Worm (Caenorhabditis elegans): ENCODE measurements around the gene T13C2.3.

Gene T13C2.3

ce11 chrII:6750929-6751328, 38.1 kb upstream of the T13C2.3 start, which contains the start of gene F41G3.20 (continued):
- no peak for TF ChIP-seq nfyb-1 (GFP tag; IDR thresholded peaks at IDR 0.05)
- no peak for TF ChIP-seq nhr-27 (tag; optimal IDR thresholded peaks at IDR 0.05)
- TF ChIP-seq T26A5.8 (tag; optimal IDR thresholded peaks at IDR 0.05), result no peak
- TF ChIP-seq ceh-100 (GFP tag; IDR thresholded peaks at IDR 0.05), result no peak
- TF ChIP-seq bed-2 (GFP tag; IDR thresholded peaks at IDR 0.05), result no peak

DNA sequence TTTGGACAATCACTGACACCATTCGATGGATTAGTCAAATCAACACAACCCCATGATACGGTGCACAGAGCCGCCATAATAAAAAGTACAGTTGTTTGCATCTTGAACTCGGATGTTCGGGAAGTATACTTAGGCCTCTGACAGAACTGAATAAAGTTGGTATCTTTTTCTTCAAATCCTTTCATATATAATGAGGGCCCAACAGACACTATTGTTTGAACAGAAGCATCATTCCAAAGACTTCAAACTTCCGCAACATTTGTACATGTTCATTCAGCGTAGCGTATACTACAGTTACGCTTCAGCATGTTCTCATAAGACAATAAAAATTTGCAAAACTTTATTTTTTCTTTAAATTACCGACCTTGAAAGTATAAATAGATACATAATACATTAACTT, 37.0 kb upstream of the T13C2.3 start, which contains the start of gene F41G3.19:
F41G3.19 (minus strand) TSS at position 101 of the 400 bp plus-strand sequence.
- TF ChIP-seq aptf-2 (GFP tag; conservative IDR thresholded peaks at IDR 0.05) (no peak), rec-8 (tag; optimal IDR thresholded peaks at IDR 0.05) (no peak), dox-1 (GFP tag; IDR thresholded peaks at IDR 0.05) (no peak), repo-1 (tag; optimal IDR thresholded peaks at IDR 0.05) (no peak)

ce11 chrII:6752850-6753249, 36.2 kb upstream of the T13C2.3 start, which contains the start of gene F41G3.21:
Gene F41G3.21, minus strand, starts transcription at chrII:6752950.
- no peak for TF ChIP-seq lag-1 (GFP tag; IDR thresholded peaks at IDR 0.05)
- TF ChIP-seq B0261.1 (tag; optimal IDR thresholded peaks at IDR 0.05), result no peak
- no peak for TF ChIP-seq zfh-2 (GFP tag; conservative IDR thresholded peaks at IDR 0.05)
- no peak for TF ChIP-seq hmg-20 (GFP tag; IDR thresholded peaks at IDR 0.05)
- TF ChIP-seq mxl-1 (tag; optimal IDR thresholded peaks at IDR 0.05), result no peak
- TF ChIP-seq hlh-12 (tag; optimal IDR thresholded peaks at IDR 0.05), result no peak
- TF ChIP-seq ceh-40 (GFP tag; IDR thresholded peaks at IDR 0.05), result no peak
- no peak for TF ChIP-seq ekl-4 (GFP tag; IDR thresholded peaks at IDR 0.05)

ce11 chrII:6754671-6755224, 34.3 kb upstream of the T13C2.3 start, which contains the start of the genes srx-95 and fis-1:
Gene srx-95, minus strand, starts transcription at chrII:6754771.
Gene fis-1, plus strand, starts transcription at chrII:6755174.
- TF ChIP-seq nfyb-1 (GFP tag; IDR thresholded peaks at IDR 0.05) (no peak), lsy-27 (tag; optimal IDR thresholded peaks at IDR 0.05; ENCODE audit: borderline replicate concordance, insufficient read depth) (no peak), tlf-1 (GFP tag; optimal IDR thresholded peaks at IDR 0.05) (no peak), ztf-6 (GFP tag; IDR thresholded peaks at IDR 0.05) (no peak), sdz-38 (tag; optimal IDR thresholded peaks at IDR 0.05) (no peak), D2030.7 (GFP tag; IDR thresholded peaks at IDR 0.05) (no peak), ztf-18 (tag; optimal IDR thresholded peaks at IDR 0.05) (no peak), Y79H2A.3 (GFP tag; conservative IDR thresholded peaks at IDR 0.05) (no peak), F39B2.1 (GFP tag; IDR thresholded peaks at IDR 0.05) (no peak), aptf-2 (GFP tag; conservative IDR thresholded peaks at IDR 0.05) (no peak), attf-5 (GFP tag; optimal IDR thresholded peaks at IDR 0.05) (no peak), mes-4 (tag; optimal IDR thresholded peaks at IDR 0.05) (no peak), ama-1 (optimal IDR thresholded peaks at IDR 0.05) (no peak), ama-1 (GFP tag; optimal IDR thresholded peaks at IDR 0.05) (no peak), lin-26 (GFP tag; IDR thresholded peaks at IDR 0.05) (no peak), ceh-91 (GFP tag; IDR thresholded peaks at IDR 0.05) (no peak)

ce11 chrII:6756232-6756631, 32.8 kb upstream of the T13C2.3 start, which contains the start of gene F41G3.3:
Gene F41G3.3, plus strand, starts transcription at chrII:6756532.
- TF ChIP-seq cebp-1 (GFP tag; IDR thresholded peaks at IDR 0.05) (no peak), cebp-1 (tag; optimal IDR thresholded peaks at IDR 0.05) (no peak), pha-4 (tag; optimal IDR thresholded peaks at IDR 0.05) (no peak), C17E4.6 (GFP tag; IDR thresholded peaks at IDR 0.05) (no peak), hmg-20 (GFP tag; IDR thresholded peaks at IDR 0.05) (no peak), nhr-179 (tag; optimal IDR thresholded peaks at IDR 0.05) (no peak), nhr-90 (tag; optimal IDR thresholded peaks at IDR 0.05) (no peak), F23B12.7 (tag; optimal IDR thresholded peaks at IDR 0.05; ENCODE audit: insufficient read depth) (no peak), hsf-1 (GFP tag; IDR thresholded peaks at IDR 0.05) (no peak), Y79H2A.3 (GFP tag; conservative IDR thresholded peaks at IDR 0.05) (no peak), B0336.3 (GFP tag; IDR thresholded peaks at IDR 0.05) (no peak), ztf-6 (GFP tag; IDR thresholded peaks at IDR 0.05) (no peak), pbrm-1 (GFP tag; IDR thresholded peaks at IDR 0.05) (no peak), ets-4 (GFP tag; optimal IDR thresholded peaks at IDR 0.05) (no peak), snpc-1.3 (tag; optimal IDR thresholded peaks at IDR 0.05; ENCODE audit: insufficient read depth) (no peak), athp-1 (tag; optimal IDR thresholded peaks at IDR 0.05) (no peak)

Data from whole organism, young adult.